Worm (Caenorhabditis elegans) whole organism, L4/young adult: ENCODE measurements around the gene miz-1.
A peak's percentile ranks its signal among the peaks of the same experiment; 100 is the strongest.

Source experiments
- W03F9.2 ChIP-seq: fragments of 150-350 bp; optimal IDR thresholded peaks from 2 replicates; lab custom pipeline; 2014; ENCODE audit warnings: missing biosample characterization, missing genetic modification characterization
- dao-5 ChIP-seq: sonication (generic microtip); optimal IDR thresholded peaks from 2 replicates; lab custom pipeline; 2016; ENCODE audit warnings: missing genotype, missing genetic modification characterization, moderate library complexity, missing compliant biosample characterization
- him-1 ChIP-seq: sonication (generic microtip); optimal IDR thresholded peaks from 2 replicates; lab custom pipeline; 2016; ENCODE audit warnings: missing genotype, missing genetic modification reagents, missing genetic modification characterization, missing compliant biosample characterization

The miz-1 gene

DNA sequence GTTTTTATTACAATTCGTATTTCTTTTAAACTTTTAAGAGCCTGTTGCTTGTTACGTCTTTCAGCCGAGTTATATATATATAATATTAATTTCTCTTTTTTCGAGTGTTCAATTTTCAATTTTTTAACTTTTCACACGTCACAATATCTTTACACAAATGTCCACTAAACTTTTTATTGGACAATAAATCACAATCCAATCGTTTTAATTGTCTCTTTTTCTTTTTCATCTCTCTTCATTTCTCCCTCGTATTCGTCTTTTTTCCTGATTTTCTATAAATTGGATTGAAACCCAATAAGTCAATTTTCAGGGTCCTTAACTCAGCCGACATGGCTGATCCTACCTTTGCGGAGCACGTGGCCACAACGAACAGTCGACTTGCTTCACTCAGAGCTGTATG is at the start of gene miz-1:
Gene miz-1 (plus strand): TSS at position 301 of the 400 bp plus-strand sequence.
- TF ChIP-seq dao-5 (tag; lab: Kevin White, UChicago): no peak
- no peak for TF ChIP-seq him-1 (tag; lab: Kevin White, UChicago)
- no peak for TF ChIP-seq W03F9.2 (tag; lab: Kevin White, UChicago)

DNA sequence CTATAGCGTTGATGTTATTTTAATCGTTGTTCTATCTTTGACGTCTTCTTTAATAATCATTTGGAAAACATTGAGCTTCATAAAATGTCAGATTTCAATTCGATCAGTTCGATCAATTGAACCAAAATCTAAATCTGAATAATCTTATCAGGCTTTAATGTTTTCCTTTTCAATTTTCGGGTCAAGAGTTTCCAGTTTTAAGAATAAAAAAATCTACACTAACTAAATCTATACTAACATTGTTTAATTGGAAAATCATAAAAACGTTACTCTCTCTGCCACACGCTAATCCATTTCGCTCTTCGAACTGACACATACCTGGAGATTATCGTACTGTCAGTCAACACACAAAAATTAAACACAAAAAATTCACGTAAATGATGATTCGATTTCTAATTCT is 48.0 kb upstream of the miz-1 start, which contains the start of gene T25B9.11:
Gene T25B9.11 (plus strand): TSS at position 301 of the 400 bp plus-strand sequence.
- no peak for TF ChIP-seq him-1 (tag; lab: Kevin White, UChicago)
- no peak for TF ChIP-seq dao-5 (tag; lab: Kevin White, UChicago)
- no peak for TF ChIP-seq W03F9.2 (tag; lab: Kevin White, UChicago)

DNA sequence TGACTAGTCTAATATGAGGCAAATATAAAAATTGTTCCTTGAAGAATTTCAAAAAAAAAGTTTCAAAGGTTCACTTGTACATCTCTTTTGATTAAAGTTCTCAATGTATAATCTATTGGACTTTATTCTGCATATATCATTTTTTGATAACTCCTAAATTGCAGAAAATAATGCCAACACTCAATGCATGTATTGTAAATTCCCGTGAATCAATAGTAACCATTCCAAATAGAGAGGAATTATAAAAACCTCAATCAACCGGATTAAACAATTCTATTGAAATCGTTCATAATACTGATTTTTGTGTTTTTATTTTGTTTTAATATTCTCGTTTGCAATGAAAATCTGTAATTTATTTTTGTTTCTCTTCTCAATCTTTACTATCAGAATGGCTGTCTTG is 47.1 kb upstream of the miz-1 start, which contains the start of gene T25B9.12:
Gene T25B9.12 (plus strand): TSS at position 301 of the 400 bp plus-strand sequence.
- TF ChIP-seq W03F9.2 (tag; lab: Kevin White, UChicago): no peak
- TF ChIP-seq him-1 (tag; lab: Kevin White, UChicago): no peak
- TF ChIP-seq dao-5 (tag; lab: Kevin White, UChicago): no peak

DNA sequence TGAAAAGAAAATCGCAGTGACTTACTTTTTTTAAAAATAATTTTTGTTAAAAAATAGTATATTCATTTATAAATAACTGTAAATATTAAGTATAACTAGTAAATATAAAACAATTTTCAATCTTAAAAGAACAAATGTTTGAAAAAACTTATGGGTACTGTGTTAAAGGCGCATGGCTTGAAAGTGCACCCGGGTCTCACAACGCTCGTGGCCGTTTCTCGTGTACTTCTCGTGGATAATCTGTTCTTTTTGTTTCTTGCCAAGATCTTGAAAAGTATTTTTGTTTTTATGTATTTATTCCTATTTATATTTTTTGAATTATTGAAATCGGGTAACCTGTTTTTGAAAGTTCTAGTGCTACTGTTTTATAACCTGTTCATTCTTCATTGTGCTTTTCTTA is 46.1 kb upstream of the miz-1 start:
- TF ChIP-seq W03F9.2 (tag; lab: Kevin White, UChicago): peak; percentile 71
- no peak for TF ChIP-seq dao-5 (tag; lab: Kevin White, UChicago)

DNA sequence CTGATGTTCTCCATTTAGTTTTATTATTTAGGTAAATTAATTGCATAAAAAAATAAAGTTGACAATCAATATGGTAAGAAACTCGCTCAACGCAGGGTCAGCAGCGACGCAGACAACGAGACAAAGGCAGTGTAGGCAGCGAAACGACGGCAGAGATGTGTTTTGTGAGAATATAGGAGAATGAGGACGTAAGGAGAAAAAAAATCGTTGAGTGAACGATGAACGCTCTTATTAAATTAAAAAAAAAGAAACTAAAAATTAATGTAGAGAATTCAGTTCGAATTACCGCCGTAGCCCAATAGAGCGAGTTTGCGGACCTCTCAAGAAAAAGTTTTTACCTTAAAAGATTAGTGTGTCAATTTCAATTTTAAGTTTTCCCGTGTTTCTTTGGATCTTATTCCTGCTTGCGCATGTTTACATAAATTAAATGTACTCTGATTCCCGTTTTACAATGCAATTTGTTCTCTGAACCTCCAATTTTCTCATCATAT is 44.0 kb upstream of the miz-1 start, which contains the start of gene T25B9.8:
Gene T25B9.8 (minus strand): TSS at position 51 of the 491 bp plus-strand sequence.
- TF ChIP-seq dao-5 (tag; lab: Kevin White, UChicago): no peak
- no peak for TF ChIP-seq him-1 (tag; lab: Kevin White, UChicago)
- no peak for TF ChIP-seq W03F9.2 (tag; lab: Kevin White, UChicago)

DNA sequence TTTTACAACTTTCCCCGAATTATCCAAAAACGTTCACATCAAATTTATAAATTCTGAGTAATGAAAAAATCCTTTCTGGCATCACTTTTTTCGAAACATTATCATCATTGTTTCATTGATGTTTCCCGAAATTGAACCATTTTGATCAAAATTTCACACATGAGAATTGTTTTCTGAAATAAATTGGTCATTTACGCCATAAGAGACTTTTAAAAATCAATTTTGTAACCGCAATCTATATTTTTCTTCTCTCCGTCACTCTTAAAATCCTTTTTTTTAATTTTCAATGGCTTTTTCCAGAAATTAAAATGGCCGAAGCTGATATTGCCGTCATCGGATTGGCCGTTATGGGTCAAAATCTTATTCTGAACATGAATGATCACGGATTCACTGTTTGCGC is 42.8 kb upstream of the miz-1 start, which contains the start of gene T25B9.9:
Gene T25B9.9 (plus strand): TSS at position 301 of the 400 bp plus-strand sequence.
- TF ChIP-seq dao-5 (tag; lab: Kevin White, UChicago) (no peak), him-1 (tag; lab: Kevin White, UChicago) (no peak), W03F9.2 (tag; lab: Kevin White, UChicago) (no peak)

DNA sequence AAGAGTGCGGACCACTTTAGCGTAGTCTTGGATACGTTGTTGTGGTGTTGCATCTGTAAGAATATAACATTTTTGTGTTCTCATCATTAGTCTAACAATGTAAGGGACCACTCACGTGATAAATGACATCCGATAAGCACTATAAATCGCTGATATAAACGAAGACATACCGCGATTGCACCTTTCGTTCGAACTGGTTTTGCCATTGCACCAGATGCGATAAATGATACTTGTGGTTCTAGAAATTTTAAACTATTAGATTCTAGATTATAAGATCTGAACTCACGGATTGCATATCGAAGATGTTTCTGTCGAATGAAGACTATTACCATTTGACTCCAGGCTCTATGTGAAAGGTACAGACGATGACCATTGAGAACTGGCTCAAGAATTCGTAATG is 40.9 kb upstream of the miz-1 start:
- TF ChIP-seq W03F9.2 (tag; lab: Kevin White, UChicago) (no peak), him-1 (tag; lab: Kevin White, UChicago) (no peak), dao-5 (tag; lab: Kevin White, UChicago) (no peak)

DNA sequence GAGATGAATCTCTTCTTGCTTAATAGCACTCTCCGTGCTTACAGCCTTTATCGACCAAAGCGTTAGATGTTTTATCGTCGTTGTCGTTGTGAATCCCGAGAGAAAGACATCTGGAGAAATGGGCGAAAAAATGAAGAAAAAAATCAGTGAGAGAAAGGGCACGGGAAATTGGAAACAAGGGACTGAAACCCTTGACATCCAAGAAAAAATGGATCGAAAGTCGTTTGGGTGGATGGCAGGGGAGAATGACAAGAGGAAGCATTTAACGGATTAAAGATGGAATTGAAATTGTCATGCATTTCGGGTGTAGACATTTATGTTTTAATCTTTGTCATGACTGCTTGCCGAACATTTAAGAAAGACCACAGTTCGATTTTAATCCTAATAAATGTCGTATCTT is 38.4 kb upstream of the miz-1 start, which contains the start of gene inpp-1:
Gene inpp-1 (minus strand): TSS at position 101 of the 400 bp plus-strand sequence.
- TF ChIP-seq him-1 (tag; lab: Kevin White, UChicago) (no peak), dao-5 (tag; lab: Kevin White, UChicago) (no peak), W03F9.2 (tag; lab: Kevin White, UChicago) (no peak)

DNA sequence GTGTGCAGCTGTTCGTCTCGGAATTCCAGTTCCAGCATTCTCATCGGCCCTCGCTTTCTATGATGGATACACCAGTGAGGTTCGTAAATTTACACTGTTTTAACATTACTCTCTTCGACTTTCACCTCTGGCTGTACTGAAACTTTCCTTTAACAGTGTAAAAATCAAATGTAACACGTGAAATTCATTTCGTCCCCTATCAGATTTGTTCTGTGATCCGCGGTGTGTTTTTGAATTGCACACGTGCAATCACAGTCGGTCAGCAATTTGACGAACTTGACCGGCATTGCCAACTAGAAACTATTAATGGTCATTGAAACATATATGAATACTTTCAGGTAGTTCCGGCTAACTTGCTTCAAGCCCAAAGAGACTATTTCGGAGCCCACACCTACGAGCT is 35.1 kb upstream of the miz-1 start:
- no peak for TF ChIP-seq W03F9.2 (tag; lab: Kevin White, UChicago)
- no peak for TF ChIP-seq dao-5 (tag; lab: Kevin White, UChicago)
- TF ChIP-seq him-1 (tag; lab: Kevin White, UChicago): no peak

DNA sequence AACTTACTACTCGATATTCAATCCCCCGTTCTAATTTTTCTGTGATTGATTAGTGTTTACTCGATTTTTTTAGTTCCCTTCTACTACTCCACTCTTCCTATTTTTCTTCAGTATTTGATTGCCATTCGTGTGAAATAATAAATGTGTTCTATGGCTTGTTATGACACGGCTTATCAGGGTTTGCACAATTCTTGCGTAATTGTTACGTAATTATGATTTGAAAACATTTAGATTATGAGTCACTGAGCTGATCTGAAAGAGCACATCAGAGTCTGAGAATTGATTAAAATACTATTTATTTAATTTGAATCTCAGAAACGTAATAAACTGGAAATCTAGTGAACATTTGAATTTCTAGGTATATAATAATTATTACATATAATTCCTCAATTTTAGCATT is 34.6 kb upstream of the miz-1 start:
- TF ChIP-seq dao-5 (tag; lab: Kevin White, UChicago): no peak
- TF ChIP-seq him-1 (tag; lab: Kevin White, UChicago): no peak
- TF ChIP-seq W03F9.2 (tag; lab: Kevin White, UChicago): no peak

DNA sequence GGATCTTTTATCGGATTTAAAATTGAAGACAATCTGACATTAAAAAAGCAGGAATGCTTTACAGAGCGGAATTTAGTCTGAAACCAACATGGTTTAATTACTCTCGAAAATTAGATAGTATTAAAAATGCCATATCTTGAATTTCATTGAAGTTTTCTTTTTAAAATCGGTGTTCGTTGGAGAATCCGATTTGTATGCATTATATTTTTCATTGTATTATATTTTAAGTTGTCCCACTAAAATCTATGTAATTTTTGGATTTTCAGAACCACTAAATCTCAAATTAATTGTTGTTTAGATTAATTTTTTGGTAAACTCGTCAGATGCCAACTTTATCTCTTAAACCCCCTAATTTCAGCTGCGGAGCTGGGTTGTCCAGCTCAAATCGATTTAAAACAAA is 33.6 kb upstream of the miz-1 start:
- TF ChIP-seq him-1 (tag; lab: Kevin White, UChicago) (no peak), W03F9.2 (tag; lab: Kevin White, UChicago) (no peak), dao-5 (tag; lab: Kevin White, UChicago) (no peak)

DNA sequence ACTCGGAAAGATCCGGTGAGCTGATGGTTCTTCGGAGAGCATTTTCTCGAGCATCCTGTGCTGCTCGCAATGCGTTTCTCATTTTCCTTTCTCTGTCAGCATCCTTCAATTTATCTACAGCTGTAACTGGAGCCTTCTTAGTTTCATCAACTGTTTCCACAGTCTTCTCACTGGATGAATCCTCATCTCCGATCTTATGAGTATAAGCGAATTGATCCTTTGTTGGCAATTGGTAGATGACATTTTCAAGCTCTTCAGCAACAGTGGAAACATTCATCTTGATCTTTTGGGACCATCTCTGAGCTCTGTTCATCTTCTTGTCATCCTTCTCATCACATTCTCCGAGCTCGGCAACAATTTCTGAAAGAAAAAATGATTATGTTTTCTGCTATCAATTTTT is 32.9 kb upstream of the miz-1 start:
- TF ChIP-seq him-1 (tag; lab: Kevin White, UChicago): no peak
- TF ChIP-seq W03F9.2 (tag; lab: Kevin White, UChicago): no peak
- TF ChIP-seq dao-5 (tag; lab: Kevin White, UChicago): no peak

DNA sequence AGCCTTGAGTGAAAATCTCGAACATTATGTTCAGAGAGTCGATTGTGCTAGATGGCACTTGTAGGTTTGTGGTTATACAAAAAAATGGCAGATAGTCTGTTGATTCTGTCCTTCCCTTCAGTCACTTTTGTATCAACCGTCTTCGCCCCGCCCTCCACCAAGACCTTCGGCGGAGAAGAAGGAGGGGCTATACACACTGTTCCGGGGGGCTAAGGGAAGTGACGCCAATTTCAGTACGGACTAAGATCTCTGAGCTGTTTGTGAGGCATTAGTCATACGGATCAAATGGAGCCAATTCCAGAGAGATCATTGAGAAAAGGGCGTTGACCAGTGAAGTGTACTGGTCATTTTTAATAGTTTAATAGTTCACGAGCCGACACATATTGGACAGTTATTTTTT is 31.6 kb upstream of the miz-1 start, which contains the start of gene swt-3:
Gene swt-3 (minus strand): TSS at position 101 of the 400 bp plus-strand sequence.
- TF ChIP-seq dao-5 (tag; lab: Kevin White, UChicago) (no peak), him-1 (tag; lab: Kevin White, UChicago) (no peak), W03F9.2 (tag; lab: Kevin White, UChicago) (no peak)

DNA sequence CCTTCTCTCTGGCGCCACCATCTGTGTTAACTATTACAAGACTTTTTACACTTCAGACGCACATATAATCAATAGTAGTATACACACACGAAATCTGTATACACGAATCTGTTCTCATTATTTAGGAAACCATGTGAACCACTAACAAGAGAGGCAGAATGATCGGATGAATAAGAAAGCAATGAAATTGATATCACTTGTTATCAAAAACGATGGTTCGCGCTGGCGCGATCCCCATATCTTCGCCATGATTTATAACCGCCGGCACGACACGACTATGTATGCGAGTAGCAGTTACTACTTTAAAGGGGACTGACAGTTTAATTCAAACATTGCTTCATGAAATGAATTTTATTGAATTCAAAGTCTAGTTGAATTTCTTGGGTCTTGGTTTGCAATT is 30.9 kb upstream of the miz-1 start:
- TF ChIP-seq dao-5 (tag; lab: Kevin White, UChicago) (no peak), W03F9.2 (tag; lab: Kevin White, UChicago) (no peak), him-1 (tag; lab: Kevin White, UChicago) (no peak)
